Fruit fly (Drosophila melanogaster): Measurements from ENCODE around the gene x16.

x16 gene

DNA sequence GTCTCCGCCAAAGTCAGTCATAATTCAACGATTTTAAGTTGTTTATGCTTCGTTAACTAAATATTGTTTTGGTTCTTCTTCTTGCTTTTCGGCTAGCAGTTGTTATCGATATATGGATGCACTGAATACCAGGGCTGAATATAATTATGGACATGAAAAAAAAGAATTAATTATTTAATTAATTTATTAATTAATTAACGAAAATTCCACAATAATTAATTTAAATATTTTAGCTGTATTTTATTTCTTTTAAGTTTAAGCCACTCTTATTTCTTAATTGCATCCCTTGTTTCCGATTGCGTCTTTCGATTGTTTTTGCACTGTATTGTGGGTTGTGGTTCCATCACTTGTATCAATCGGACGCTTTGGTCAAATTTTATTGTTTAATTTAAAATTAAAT is 30.1 kb upstream of the x16 start, which contains the start of the genes Gas41 and SA1 (continued):
- no peak for TF ChIP-seq Dip3 (GFP tag; optimal IDR thresholded peaks at IDR 0.05)
- TF ChIP-seq dan (GFP tag; IDR thresholded peaks at IDR 0.05) = peak; percentile 62; the same call in 1 of the 2 replicates
- peak; percentile 94 for TF ChIP-seq PHDP (tag; optimal IDR thresholded peaks at IDR 0.05)
- TF ChIP-seq CG3281 (GFP tag; optimal IDR thresholded peaks at IDR 0.05) = peak; percentile 85
- TF ChIP-seq HmgZ (tag; optimal IDR thresholded peaks at IDR 0.05) = peak; percentile 84
- no peak for TF ChIP-seq Aef1 (GFP tag; IDR thresholded peaks at IDR 0.05)
- peak; percentile 93 for TF ChIP-seq CG7271 (tag; optimal IDR thresholded peaks at IDR 0.05)
- TF ChIP-seq fu2 (GFP tag; optimal IDR thresholded peaks at IDR 0.05) = peak; percentile 48
- peak; percentile 89 for TF ChIP-seq CG9215 (GFP tag; IDR thresholded peaks at IDR 0.05)
- TF ChIP-seq CG12155 (GFP tag; optimal IDR thresholded peaks at IDR 0.05) = peak; percentile 30
- TF ChIP-seq Meics (GFP tag; optimal IDR thresholded peaks at IDR 0.05) = peak; percentile 86
- TF ChIP-seq Ptx1 (GFP tag; IDR thresholded peaks at IDR 0.05) = no peak
- peak; percentile 38; the same call in 1 of the 3 replicates for TF ChIP-seq CG6175 (GFP tag; IDR thresholded peaks at IDR 0.05)
- peak; percentile 28 for TF ChIP-seq CTCF (GFP tag; optimal IDR thresholded peaks at IDR 0.05)
- TF ChIP-seq kah (GFP tag; optimal IDR thresholded peaks at IDR 0.05) = peak; percentile 54
- peak; percentile 38 for TF ChIP-seq CG33213 (GFP tag; optimal IDR thresholded peaks at IDR 0.05)
- TF ChIP-seq ara (GFP tag; IDR thresholded peaks at IDR 0.05) = peak; percentile 81
- peak; percentile 95 for TF ChIP-seq CG30403 (GFP tag; optimal IDR thresholded peaks at IDR 0.05)
- peak; percentile 69 for TF ChIP-seq CG10979 (tag; optimal IDR thresholded peaks at IDR 0.05)
- TF ChIP-seq CG8924 (tag; optimal IDR thresholded peaks at IDR 0.05) = peak; percentile 87
- no peak for TF ChIP-seq D19A (tag; optimal IDR thresholded peaks at IDR 0.05)
- no peak for TF ChIP-seq repo (GFP tag; optimal IDR thresholded peaks at IDR 0.05)
- peak; percentile 96 for TF ChIP-seq CG15514 (GFP tag; optimal IDR thresholded peaks at IDR 0.05)
- peak; percentile 72 for TF ChIP-seq vfl (GFP tag; optimal IDR thresholded peaks at IDR 0.05)
- no peak for TF ChIP-seq CG5180 (GFP tag; optimal IDR thresholded peaks at IDR 0.05)
- peak; percentile 52 for TF ChIP-seq CG4707 (GFP tag; optimal IDR thresholded peaks at IDR 0.05)
- TF ChIP-seq gem (tag; optimal IDR thresholded peaks at IDR 0.05) = peak; percentile 97
- peak; percentile 34 for TF ChIP-seq Adf1 (GFP tag; IDR thresholded peaks at IDR 0.05)
- peak; percentile 93 for TF ChIP-seq Chrac-16 (GFP tag; optimal IDR thresholded peaks at IDR 0.05)
- no peak for TF ChIP-seq Mrtf (GFP tag; IDR thresholded peaks at IDR 0.05)
- 0 out of 2 replicates have a peak, but pooled peaks have one; percentile 7 for TF ChIP-seq tna (GFP tag; IDR thresholded peaks at IDR 0.05; ENCODE audit: partially characterized antibody)
- TF ChIP-seq CG6765 (GFP tag; optimal IDR thresholded peaks at IDR 0.05) = peak; percentile 76
- TF ChIP-seq CG14441 (GFP tag; IDR thresholded peaks at IDR 0.05) = peak; percentile 91
- no peak for TF ChIP-seq Abd-B (GFP tag; optimal IDR thresholded peaks at IDR 0.05)
- TF ChIP-seq Ets65A (GFP tag) = peak; percentile 63
- TF ChIP-seq pho (GFP tag; optimal IDR thresholded peaks at IDR 0.05) = peak; percentile 41
- TF ChIP-seq stwl (tag; optimal IDR thresholded peaks at IDR 0.05) = peak; percentile 92
- TF ChIP-seq ci (GFP tag; IDR thresholded peaks at IDR 0.05) = peak; percentile 88
- TF ChIP-seq CG31224 (GFP tag; IDR thresholded peaks at IDR 0.05) = peak; percentile 87
- TF ChIP-seq unc-4 (GFP tag; IDR thresholded peaks at IDR 0.05; ENCODE audit: partially characterized antibody) = peak; percentile 86
- peak; percentile 92 for TF ChIP-seq CG4617 (GFP tag; optimal IDR thresholded peaks at IDR 0.05; ENCODE audit: borderline replicate concordance)
- TF ChIP-seq ftz-f1 (GFP tag; optimal IDR thresholded peaks at IDR 0.05) = no peak
- TF ChIP-seq ase (GFP tag; IDR thresholded peaks at IDR 0.05) = peak; percentile 81; the same call in 2 of the 3 replicates
- peak; percentile 66 for TF ChIP-seq CG10462 (GFP tag; optimal IDR thresholded peaks at IDR 0.05)
- peak; percentile 93 for TF ChIP-seq CG8388 (GFP tag; optimal IDR thresholded peaks at IDR 0.05)
- TF ChIP-seq CG5245 (GFP tag; optimal IDR thresholded peaks at IDR 0.05) = no peak
- TF ChIP-seq Asciz (GFP tag; optimal IDR thresholded peaks at IDR 0.05) = peak; percentile 71
- TF ChIP-seq C15 (GFP tag; IDR thresholded peaks at IDR 0.05) = peak; percentile 65; the same call in 1 of the 3 replicates
- TF ChIP-seq CG12236 (GFP tag; optimal IDR thresholded peaks at IDR 0.05) = no peak
- no peak for TF ChIP-seq sob (GFP tag; IDR thresholded peaks at IDR 0.05)
- peak; percentile 89 for TF ChIP-seq Ssrp (tag; optimal IDR thresholded peaks at IDR 0.05)
- no peak for TF ChIP-seq rib (GFP tag; IDR thresholded peaks at IDR 0.05)

Measured in whole organism, embryonic.